Worm (Caenorhabditis elegans): ENCODE data around the gene clec-241.

Gene clec-241

DNA sequence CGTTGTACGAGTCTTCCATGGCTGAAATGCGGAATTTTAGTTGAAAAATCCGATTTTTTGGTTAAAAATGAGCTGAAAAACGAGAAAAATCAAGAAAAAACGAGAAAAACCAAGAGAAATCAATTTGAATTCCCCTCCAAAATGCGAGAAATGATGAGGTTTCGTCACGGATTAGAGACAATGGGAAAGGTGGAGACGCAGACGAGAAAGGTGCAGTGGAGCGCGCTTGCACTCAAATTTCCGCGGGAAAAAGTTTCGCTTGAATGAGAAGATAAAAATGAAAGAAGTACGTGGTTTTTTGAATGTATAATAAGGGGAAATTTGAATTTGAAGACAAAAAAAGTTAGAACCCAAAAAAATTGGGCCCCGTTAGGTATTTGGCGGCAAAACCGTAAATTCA is 47.5 kb downstream of the clec-241 start, which contains the start of gene efl-1 (continued):
- TF ChIP-seq F57A8.1 (GFP tag; optimal IDR thresholded peaks at IDR 0.05) (no peak), mcd-1 (GFP tag; IDR thresholded peaks at IDR 0.05) (peak; percentile 99), let-607 (tag; optimal IDR thresholded peaks at IDR 0.05) (peak in 1 of 2 experiments; percentile 22), nhr-80 (tag; optimal IDR thresholded peaks at IDR 0.05) (no peak), cebp-2 (GFP tag; IDR thresholded peaks at IDR 0.05) (0 out of 2 replicates have a peak, but pooled peaks have one; percentile 16), cebp-1 (GFP tag; IDR thresholded peaks at IDR 0.05) (peak; percentile 47), cebp-1 (tag; optimal IDR thresholded peaks at IDR 0.05) (peak; percentile 89), lin-35 (GFP tag; optimal IDR thresholded peaks at IDR 0.05) (peak; percentile 79 to 97 (median 83)), sdz-38 (tag; optimal IDR thresholded peaks at IDR 0.05) (no peak), lin-40 (tag; optimal IDR thresholded peaks at IDR 0.05) (peak; percentile 87), chd-7 (tag; optimal IDR thresholded peaks at IDR 0.05) (no peak), hmg-1.2 (GFP tag; IDR thresholded peaks at IDR 0.05) (peak; percentile 99), aptf-3 (GFP tag; IDR thresholded peaks at IDR 0.05) (no peak), snpc-4 (GFP tag; optimal IDR thresholded peaks at IDR 0.05) (peak; percentile 70), snpc-4 (tag; optimal IDR thresholded peaks at IDR 0.05) (peak; percentile 61 to 94 (median 89)), F37B4.10 (GFP tag; IDR thresholded peaks at IDR 0.05) (no peak), snpc-1.1 (tag; optimal IDR thresholded peaks at IDR 0.05; ENCODE audit: insufficient read depth) (peak; percentile 86), somi-1 (GFP tag; optimal IDR thresholded peaks at IDR 0.05) (peak; percentile 22), ceh-27 (GFP tag; optimal IDR thresholded peaks at IDR 0.05) (peak; percentile 81), tlf-1 (GFP tag; optimal IDR thresholded peaks at IDR 0.05) (peak; percentile 59), mes-4 (tag; optimal IDR thresholded peaks at IDR 0.05) (no peak), nfyb-1 (GFP tag; IDR thresholded peaks at IDR 0.05) (peak; percentile 84), C06A6.2 (GFP tag; conservative IDR thresholded peaks at IDR 0.05) (0 out of 2 replicates have a peak, but pooled peaks have one; percentile 17), C17E4.6 (GFP tag; IDR thresholded peaks at IDR 0.05) (peak; percentile 38; the same call in 1 of the 2 replicates)

All from whole organism, young adult.